Worm (Caenorhabditis elegans) whole organism, young adult: Measurements from ENCODE around the gene C33B4.4.

ENCODE experiments used
- B0035.1 ChIP-seq: sonication (generic microtip); optimal IDR thresholded peaks from 2 replicates; lab custom pipeline; 2016; ENCODE audit warnings: missing genetic modification characterization, mild to moderate bottlenecking, missing compliant biosample characterization, missing genotype, missing genetic modification reagents
- B0261.1 ChIP-seq: sonication (generic microtip); optimal IDR thresholded peaks from 2 replicates; lab custom pipeline; 2016; ENCODE audit warnings: mild to moderate bottlenecking, missing genetic modification characterization, moderate library complexity, missing compliant biosample characterization
- C17E4.6 ChIP-seq: fragments of 200-800 bp; sonication (Bioruptor generic); IDR thresholded peaks from 2 replicates; pipeline ENCODE4 v1.3.6; 2022; ENCODE audit warnings: missing genetic modification reagents, missing genetic modification characterization, missing compliant biosample characterization
- D2030.7 ChIP-seq: fragments of 200-800 bp; sonication (Bioruptor generic); IDR thresholded peaks from 2 replicates; pipeline ENCODE4 v1.3.6; 2022; ENCODE audit warnings: missing genetic modification reagents, missing genetic modification characterization, missing compliant biosample characterization
- K11D2.4 ChIP-seq: fragments of 200-800 bp; sonication (Bioruptor generic); IDR thresholded peaks from 2 replicates; pipeline ENCODE4 v1.3.6; 2022; ENCODE audit warnings: missing genetic modification reagents, missing genetic modification characterization, missing compliant biosample characterization
- K12H6.12 ChIP-seq: fragments of 200-800 bp; sonication (Bioruptor generic); optimal IDR thresholded peaks from 2 replicates; lab custom pipeline; 2018; ENCODE audit warnings: mild to moderate bottlenecking, missing genetic modification characterization, missing compliant biosample characterization
- Y53F4B.3 ChIP-seq: fragments of 200-800 bp; sonication (Bioruptor generic); IDR thresholded peaks from 2 replicates; pipeline ENCODE4 v1.3.6; 2022; ENCODE audit warnings: missing genetic modification reagents, missing genetic modification characterization, missing compliant biosample characterization
- Y53G8AR.9 ChIP-seq: fragments of 200-800 bp; sonication (Bioruptor generic); conservative IDR thresholded peaks from 2 replicates; pipeline ENCODE4 v1.3.6; 2022; ENCODE audit warnings: missing genetic modification reagents, missing genetic modification characterization, missing compliant biosample characterization
- Y67H2A.10 ChIP-seq: fragments of 200-800 bp; sonication (Bioruptor generic); conservative IDR thresholded peaks from 2 replicates; pipeline ENCODE4 v1.3.6; 2022; ENCODE audit warnings: missing genetic modification reagents, missing genetic modification characterization, missing compliant biosample characterization
- akir-1 ChIP-seq: fragments of 200-800 bp; sonication (Bioruptor generic); optimal IDR thresholded peaks from 2 replicates; lab custom pipeline; 2018; ENCODE audit warnings: mild to moderate bottlenecking, missing genetic modification characterization, moderate library complexity, missing compliant biosample characterization
- ama-1 ChIP-seq, 3 experiments: fragments of 150-350 bp in 1 of 3; sonication (generic microtip) in 2 of 3; optimal IDR thresholded peaks; 2 replicates each; lab custom pipeline; 2014 to 2018; ENCODE audit warnings: missing biosample characterization in 2 of 3, missing genetic modification characterization in 2 of 3, missing genetic modification reagents in 2 of 3
- athp-1 ChIP-seq: sonication (generic microtip); optimal IDR thresholded peaks from 2 replicates; lab custom pipeline; 2017; ENCODE audit warnings: mild to moderate bottlenecking, missing genetic modification characterization, missing compliant biosample characterization
- bed-1 ChIP-seq: fragments of 200-800 bp; sonication (Bioruptor generic); IDR thresholded peaks from 2 replicates; pipeline ENCODE4 v1.3.6; 2022; ENCODE audit warnings: missing genetic modification reagents, missing genetic modification characterization, missing compliant biosample characterization
- ceh-40 ChIP-seq: fragments of 200-800 bp; sonication (Bioruptor generic); IDR thresholded peaks from 2 replicates; pipeline ENCODE4 v1.3.6; 2022; ENCODE audit warnings: missing genetic modification characterization, missing compliant biosample characterization
- die-1 ChIP-seq: sonication (generic microtip); optimal IDR thresholded peaks from 2 replicates; lab custom pipeline; 2016; ENCODE audit warnings: missing genotype, mild to moderate bottlenecking, missing genetic modification characterization, missing compliant biosample characterization
- egl-44 ChIP-seq: fragments of 200-800 bp; sonication (Bioruptor generic); IDR thresholded peaks from 2 replicates; pipeline ENCODE4 v1.3.6; 2022; ENCODE audit warnings: missing genetic modification reagents, missing genetic modification characterization, missing compliant biosample characterization
- egrh-3 ChIP-seq: fragments of 200-800 bp; sonication (Bioruptor generic); IDR thresholded peaks from 2 replicates; pipeline ENCODE4 v1.3.6; 2022; ENCODE audit warnings: missing genetic modification reagents, missing genetic modification characterization, missing compliant biosample characterization
- fkh-3 ChIP-seq: sonication (generic microtip); optimal IDR thresholded peaks from 2 replicates; lab custom pipeline; 2016; ENCODE audit warnings: mild to moderate bottlenecking, missing genetic modification characterization, missing compliant biosample characterization
- hlh-26 ChIP-seq: fragments of 200-800 bp; sonication (Bioruptor generic); conservative IDR thresholded peaks from 2 replicates; pipeline ENCODE4 v1.3.6; 2022; ENCODE audit warnings: missing genetic modification reagents, missing genetic modification characterization, missing compliant biosample characterization
- hsf-1 ChIP-seq: fragments of 200-800 bp; sonication (Bioruptor generic); IDR thresholded peaks from 2 replicates; pipeline ENCODE4 v1.3.6; 2022; ENCODE audit warnings: missing genetic modification reagents, missing genetic modification characterization, missing compliant biosample characterization
- lin-35 ChIP-seq, 3 experiments: fragments of 150-350 bp in 2 of 3; sonication (generic microtip) in 1 of 3; optimal IDR thresholded peaks; 2 replicates each; lab custom pipeline; 2014 to 2018; ENCODE audit warnings: missing biosample characterization in 3 of 3, missing genetic modification characterization in 3 of 3, missing genetic modification reagents in 3 of 3
- lir-1 ChIP-seq: fragments of 200-800 bp; sonication (Bioruptor generic); conservative IDR thresholded peaks from 2 replicates; pipeline ENCODE4 v1.3.6; 2022; ENCODE audit warnings: missing genetic modification reagents, missing genetic modification characterization, missing compliant biosample characterization
- nhr-179 ChIP-seq: sonication (generic microtip); optimal IDR thresholded peaks from 2 replicates; lab custom pipeline; 2016; ENCODE audit warnings: mild to moderate bottlenecking, missing genetic modification characterization, missing compliant biosample characterization
- pha-4 ChIP-seq: fragments of 150-350 bp; sonication (generic microtip); optimal IDR thresholded peaks from 2 replicates; lab custom pipeline; 2014; ENCODE audit warnings: missing biosample characterization, missing genetic modification reagents, missing genetic modification characterization
- rcor-1 ChIP-seq: fragments of 200-800 bp; sonication (Bioruptor generic); IDR thresholded peaks from 2 replicates; pipeline ENCODE4 v1.3.6; 2022; ENCODE audit warnings: missing genetic modification reagents, missing genetic modification characterization, missing compliant biosample characterization
- sea-2 ChIP-seq: fragments of 200-800 bp; sonication (Bioruptor generic); IDR thresholded peaks from 2 replicates; pipeline ENCODE4 v1.3.6; 2022; ENCODE audit warnings: missing genetic modification characterization, missing compliant biosample characterization
- snpc-4 ChIP-seq, 5 experiments: fragments of 150-350 bp in 1 of 5; sonication (generic microtip) in 4 of 5; optimal IDR thresholded peaks; 2 replicates each; lab custom pipeline; 2014 to 2018; ENCODE audit warnings: missing genetic modification characterization in 5 of 5, missing biosample characterization in 3 of 5, antibody characterized with exemption in 2 of 5, mild to moderate bottlenecking in 2 of 5, missing compliant biosample characterization in 2 of 5, missing genotype in 2 of 5, moderate library complexity in 2 of 5, missing genetic modification reagents in 1 of 5
- tbx-9 ChIP-seq: sonication (generic microtip); optimal IDR thresholded peaks from 2 replicates; lab custom pipeline; 2016; ENCODE audit warnings: borderline replicate concordance, missing genetic modification characterization, inconsistent platforms, missing compliant biosample characterization
- zfh-2 ChIP-seq: fragments of 200-800 bp; sonication (Bioruptor generic); conservative IDR thresholded peaks from 2 replicates; pipeline ENCODE4 v1.3.6; 2022; ENCODE audit warnings: missing genetic modification reagents, missing genetic modification characterization, missing compliant biosample characterization
- ztf-18 ChIP-seq: sonication (generic microtip); optimal IDR thresholded peaks from 2 replicates; lab custom pipeline; 2016; ENCODE audit warnings: missing genotype, mild to moderate bottlenecking, missing genetic modification characterization, missing compliant biosample characterization
- ztf-26 ChIP-seq: sonication (generic microtip); optimal IDR thresholded peaks from 2 replicates; lab custom pipeline; 2017; ENCODE audit warnings: missing genetic modification characterization, missing compliant biosample characterization
- ztf-3 ChIP-seq: fragments of 200-800 bp; sonication (Bioruptor generic); optimal IDR thresholded peaks from 2 replicates; lab custom pipeline; 2018; ENCODE audit warnings: mild to moderate bottlenecking, missing genetic modification characterization, missing compliant biosample characterization
- ztf-6 ChIP-seq: fragments of 200-800 bp; sonication (Bioruptor generic); IDR thresholded peaks from 2 replicates; pipeline ENCODE4 v1.3.6; 2022; ENCODE audit warnings: missing genetic modification reagents, missing genetic modification characterization, missing compliant biosample characterization

The C33B4.4 gene

DNA sequence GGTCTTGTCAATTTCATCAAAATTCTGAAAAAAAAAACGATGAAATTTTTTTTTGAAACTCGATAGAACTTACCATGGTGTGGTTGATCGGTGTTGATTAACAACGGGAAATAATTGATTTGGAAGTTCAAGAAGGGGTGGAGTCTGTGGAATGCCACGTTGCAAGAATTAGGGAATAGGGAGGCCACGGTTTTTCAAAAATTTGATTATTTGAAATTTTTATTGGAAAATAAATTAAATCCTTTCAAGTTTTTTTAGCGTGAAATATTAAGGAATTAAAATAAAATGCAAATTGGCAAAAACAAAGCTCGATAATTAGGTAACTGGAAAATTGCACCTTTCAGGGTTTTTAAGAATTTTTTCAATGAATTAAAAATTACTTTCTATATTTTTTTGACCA, 43.7 kb downstream of the C33B4.4 start, which contains the start of gene rmd-3:
rmd-3 (minus strand) TSS at position 101 of the 400 bp plus-strand sequence.
- TF ChIP-seq egl-44 (GFP tag; lab: Robert Waterston, UW): no peak
- TF ChIP-seq Y53G8AR.9 (GFP tag; lab: Robert Waterston, UW): no peak
- TF ChIP-seq snpc-4 (GFP tag; optimal IDR thresholded peaks at IDR 0.05; lab: Kevin White, UChicago): no peak
- no peak for TF ChIP-seq snpc-4 (tag; optimal IDR thresholded peaks at IDR 0.05; lab: Kevin White, UChicago)
- no peak for TF ChIP-seq hsf-1

- TF ChIP-seq nhr-179 (tag; lab: Kevin White, UChicago) (no peak), fkh-3 (no peak), B0261.1 (tag; lab: Kevin White, UChicago) (no peak), tbx-9 (tag; lab: Kevin White, UChicago) (no peak), ztf-18 (tag; lab: Kevin White, UChicago) (no peak), ama-1 (optimal IDR thresholded peaks at IDR 0.05; lab: Kevin White, UChicago) (no peak), ama-1 (GFP tag; optimal IDR thresholded peaks at IDR 0.05; lab: Kevin White, UChicago) (no peak), ceh-40 (GFP tag; lab: Robert Waterston, UW) (no peak)
These were observed 45.7 kb downstream of the C33B4.4 start, which contains the start of gene sqt-1 for ce11 chrII:11337497-11338040. TSS of gene sqt-1 (minus strand) at chrII:11337837.

DNA sequence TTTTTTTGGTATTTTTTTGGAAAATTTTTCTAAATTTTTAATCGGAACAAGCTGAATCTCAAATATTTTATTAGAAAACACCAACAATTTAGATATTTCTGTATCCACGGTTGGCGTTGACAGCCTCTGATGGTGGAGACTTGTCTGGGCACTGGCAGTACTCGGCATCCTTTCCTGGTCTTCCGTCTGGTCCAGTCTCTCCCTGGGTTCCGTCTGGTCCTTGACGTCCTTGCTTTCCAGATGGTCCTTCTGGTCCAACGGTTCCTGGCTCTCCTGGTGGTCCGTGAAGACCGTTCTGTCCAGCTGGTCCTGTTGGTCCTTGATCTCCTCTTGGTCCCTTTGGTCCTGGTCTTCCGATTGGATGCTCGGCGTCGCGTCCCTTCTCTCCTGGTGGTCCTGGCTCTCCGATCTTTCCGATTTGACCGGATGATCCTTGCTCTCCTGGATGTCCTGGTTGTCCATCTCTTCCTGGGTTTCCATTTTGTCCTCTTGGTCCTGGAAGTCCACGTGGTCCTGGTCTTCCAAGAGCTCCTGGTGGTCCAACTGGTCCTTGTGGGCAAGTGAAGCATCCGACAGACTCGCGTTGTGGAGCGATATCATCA, 46.5 kb downstream of the C33B4.4 start:
- peak; percentile 8; the same call in 1 of the 2 replicates for TF ChIP-seq egrh-3 (GFP tag; lab: Robert Waterston, UW)
- peak; percentile 81 for TF ChIP-seq zfh-2
- no peak for TF ChIP-seq ztf-3
- 0 out of 2 replicates have a peak, but pooled peaks have one; percentile 20 for TF ChIP-seq bed-1 (GFP tag; lab: Robert Waterston, UW)

DNA sequence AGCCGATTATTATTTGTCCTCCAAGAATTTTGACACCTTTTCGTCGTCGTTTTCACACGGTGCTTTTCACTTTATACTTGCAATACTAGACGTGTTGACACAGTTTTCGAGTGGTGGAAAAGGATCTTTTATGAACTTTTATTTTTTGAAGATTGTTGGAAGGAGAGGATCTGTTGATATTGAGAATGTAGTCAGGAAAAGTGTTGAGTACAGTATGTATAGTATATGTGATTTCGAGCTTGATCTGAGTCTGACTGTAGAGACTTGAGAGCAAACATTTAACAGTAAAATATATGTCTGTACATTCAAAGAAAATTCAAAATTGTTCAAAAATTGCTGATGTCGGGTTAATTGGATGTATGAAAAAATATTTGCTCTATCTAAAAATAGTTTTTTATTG, 47.1 kb downstream of the C33B4.4 start:
- TF ChIP-seq lir-1 (GFP tag; lab: Robert Waterston, UW) (no peak), rcor-1 (no peak), athp-1 (no peak), hlh-26 (GFP tag; lab: Robert Waterston, UW) (no peak), K12H6.12 (tag; lab: Kevin White, UChicago) (no peak), Y53F4B.3 (GFP tag; lab: Robert Waterston, UW) (no peak), B0035.1 (no peak), Y67H2A.10 (GFP tag; lab: Robert Waterston, UW) (no peak), K11D2.4 (GFP tag; lab: Robert Waterston, UW) (no peak), ztf-26 (tag; lab: Kevin White, UChicago) (no peak), C17E4.6 (GFP tag; lab: Robert Waterston, UW) (no peak), snpc-4 (GFP tag; optimal IDR thresholded peaks at IDR 0.05; lab: Kevin White, UChicago) (no peak), snpc-4 (tag; optimal IDR thresholded peaks at IDR 0.05; lab: Kevin White, UChicago) (no peak), ztf-6 (GFP tag; lab: Robert Waterston, UW) (no peak), akir-1 (GFP tag; lab: Kevin White, UChicago) (no peak), sea-2 (GFP tag; lab: Robert Waterston, UW) (no peak), die-1 (tag; lab: Kevin White, UChicago) (no peak), lin-35 (GFP tag; optimal IDR thresholded peaks at IDR 0.05; lab: Kevin White, UChicago) (no peak), D2030.7 (no peak), zfh-2 (no peak), pha-4 (no peak)
